Worm (Caenorhabditis elegans) whole organism, L4/young adult: ENCODE data around the gene srx-2.

Experiments used
- dao-5 ChIP-seq: sonication (generic microtip); optimal IDR thresholded peaks from 2 replicates; lab custom pipeline; 2016; ENCODE audit warnings: missing genotype, missing genetic modification characterization, moderate library complexity, missing compliant biosample characterization
- him-1 ChIP-seq: sonication (generic microtip); optimal IDR thresholded peaks from 2 replicates; lab custom pipeline; 2016; ENCODE audit warnings: missing genotype, missing genetic modification reagents, missing genetic modification characterization, missing compliant biosample characterization

DNA sequence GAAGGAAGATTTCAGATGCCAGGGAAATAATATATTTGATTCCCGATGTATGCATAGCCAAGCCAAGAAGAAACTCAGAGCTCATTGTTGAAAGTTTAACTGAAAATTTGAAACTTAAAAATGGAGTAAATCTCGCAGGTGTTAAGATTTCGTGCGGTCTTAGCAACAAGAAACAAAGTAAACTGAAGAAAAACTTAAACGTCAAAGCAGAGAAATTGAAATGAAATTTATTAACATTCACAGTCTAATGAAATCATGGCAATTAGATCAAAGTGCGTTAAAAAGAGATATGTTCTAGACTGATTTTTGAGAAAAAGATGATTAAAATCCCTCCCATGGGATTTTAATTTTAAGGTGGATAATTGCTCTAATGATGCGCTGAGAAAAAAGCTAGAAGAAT is 28.4 kb upstream of the srx-2 start, which contains the start of gene str-84:
- TF ChIP-seq him-1, result no peak
- no peak for TF ChIP-seq dao-5 (tag; lab: Kevin White, UChicago)
